Fruit fly (Drosophila melanogaster) whole organism, prepupa: ENCODE results near the gene T48.

Experiments used
- CG10669 ChIP-seq: fragments of 200-800 bp; sonication (Bioruptor generic); optimal IDR thresholded peaks from 3 replicates; lab custom pipeline; 2018; ENCODE audit warnings: missing biosample characterization, mild to moderate bottlenecking, missing genetic modification characterization, moderate library complexity
- Lpt ChIP-seq: fragments of 200-800 bp; sonication (Bioruptor generic); optimal IDR thresholded peaks from 3 replicates; lab custom pipeline; 2016; ENCODE audit warnings: missing biosample characterization, missing genetic modification characterization

- TF ChIP-seq Lpt (GFP tag; lab: Kevin White, UChicago) (no peak), CG10669 (no peak)
Measured at dm6 chr3R:26960496-26960895, 79.0 kb downstream of the T48 start.
